Worm (Caenorhabditis elegans) whole organism, mixed stage, embryonic: ENCODE measurements around the gene R04F11.3.

Experiments used
- lsy-2 ChIP-seq: fragments of 150-350 bp; optimal IDR thresholded peaks from 2 replicates; lab custom pipeline; 2014; ENCODE audit warnings: missing biosample characterization, missing genetic modification characterization
- nhr-12 ChIP-seq: fragments of 150-350 bp; optimal IDR thresholded peaks from 2 replicates; lab custom pipeline; 2014; ENCODE audit warnings: missing biosample characterization, missing genetic modification characterization
- nhr-2 ChIP-seq: fragments of 150-350 bp; optimal IDR thresholded peaks from 2 replicates; lab custom pipeline; 2014; ENCODE audit warnings: missing biosample characterization, missing genetic modification characterization
- pha-4 ChIP-seq: fragments of 150-350 bp; optimal IDR thresholded peaks from 2 replicates; lab custom pipeline; 2018; ENCODE audit warnings: missing biosample characterization, missing genetic modification reagents, missing genetic modification characterization
- sem-2 ChIP-seq: fragments of 200-800 bp; sonication (Bioruptor generic); optimal IDR thresholded peaks from 2 replicates; lab custom pipeline; 2018; ENCODE audit warnings: mild to moderate bottlenecking, missing genetic modification characterization, missing compliant biosample characterization
- unc-120 ChIP-seq: sonication (generic microtip); optimal IDR thresholded peaks from 2 replicates; lab custom pipeline; 2017; ENCODE audit warnings: missing genetic modification characterization, missing compliant biosample characterization; ENCODE audit not compliant: poor library complexity, severe bottlenecking
- ztf-11 ChIP-seq: fragments of 150-350 bp; optimal IDR thresholded peaks from 2 replicates; lab custom pipeline; 2014; ENCODE audit warnings: missing biosample characterization, missing genetic modification characterization

- TF ChIP-seq ztf-11 (tag; lab: Kevin White, UChicago) (no peak), sem-2 (GFP tag; lab: Kevin White, UChicago) (no peak), nhr-12 (no peak), pha-4 (tag; lab: Kevin White, UChicago) (no peak), lsy-2 (tag; lab: Kevin White, UChicago) (no peak), nhr-2 (no peak), unc-120 (no peak)
Measured at ce11 chrV:12305677-12306076, 11.3 kb downstream of the R04F11.3 start.
